Worm (Caenorhabditis elegans) whole organism, L4 larva: ENCODE data around the gene C17B7.14.

Experiments used
- F37D6.2 ChIP-seq: sonication (generic microtip); optimal IDR thresholded peaks from 2 replicates; lab custom pipeline; 2016; ENCODE audit warnings: mild to moderate bottlenecking, missing genetic modification characterization, missing compliant biosample characterization
- Y48G9A.11 ChIP-seq: fragments of 200-800 bp; sonication (Bioruptor generic); IDR thresholded peaks from 2 replicates; pipeline ENCODE4 v1.3.6; 2022; ENCODE audit warnings: missing genetic modification reagents, missing genetic modification characterization, missing compliant biosample characterization
- ZK337.2 ChIP-seq: fragments of 200-800 bp; sonication (Bioruptor generic); IDR thresholded peaks from 2 replicates; pipeline ENCODE4 v1.3.6; 2022; ENCODE audit warnings: missing genetic modification reagents, missing genetic modification characterization, missing compliant biosample characterization
- ZK546.5 ChIP-seq, 2 experiments: sonication (generic microtip); optimal IDR thresholded peaks; 2 replicates each; lab custom pipeline; 2017; ENCODE audit warnings: missing biosample characterization in 2 of 2, missing genetic modification characterization in 2 of 2
- aha-1 ChIP-seq: fragments of 150-350 bp; peaks from one replicate; lab custom pipeline; 2014; ENCODE audit warnings: missing biosample characterization, missing genetic modification characterization
- arid-1 ChIP-seq: fragments of 200-800 bp; sonication (Bioruptor generic); conservative IDR thresholded peaks from 2 replicates; pipeline ENCODE4 v1.3.6; 2022; ENCODE audit warnings: missing genetic modification reagents, missing genetic modification characterization, missing compliant biosample characterization
- ceh-20 ChIP-seq: fragments of 200-800 bp; sonication (Bioruptor generic); IDR thresholded peaks from 2 replicates; pipeline ENCODE4 v1.3.6; 2022; ENCODE audit warnings: missing genetic modification reagents, missing genetic modification characterization, missing compliant biosample characterization
- ceh-62 ChIP-seq: sonication (generic microtip); optimal IDR thresholded peaks from 2 replicates; lab custom pipeline; 2017; ENCODE audit warnings: missing biosample characterization, missing genetic modification characterization
- cey-2 ChIP-seq: sonication (generic microtip); optimal IDR thresholded peaks from 3 replicates; lab custom pipeline; 2017; ENCODE audit warnings: missing genetic modification characterization, mild to moderate bottlenecking, missing compliant biosample characterization, antibody characterized with exemption, borderline replicate concordance; ENCODE audit not compliant: insufficient read depth
- ctbp-1 ChIP-seq: fragments of 200-800 bp; sonication (Bioruptor generic); IDR thresholded peaks from 2 replicates; pipeline ENCODE4 v1.3.6; 2022; ENCODE audit warnings: missing genetic modification reagents, missing genetic modification characterization, missing compliant biosample characterization
- daf-12 ChIP-seq: fragments of 150-350 bp; optimal IDR thresholded peaks from 2 replicates; lab custom pipeline; 2014; ENCODE audit warnings: missing biosample characterization, missing genetic modification reagents, missing genetic modification characterization
- daf-16 ChIP-seq, 3 experiments: sonication (generic microtip); optimal IDR thresholded peaks; 2 replicates each; lab custom pipeline; 2016 to 2017; ENCODE audit warnings: missing genetic modification characterization in 3 of 3, missing genetic modification reagents in 3 of 3, mild to moderate bottlenecking in 2 of 3, missing compliant biosample characterization in 2 of 3, missing biosample characterization in 1 of 3, moderate library complexity in 1 of 3
- dmd-6 ChIP-seq: fragments of 200-800 bp; sonication (Bioruptor generic); IDR thresholded peaks from 2 replicates; pipeline ENCODE4 v1.3.6; 2022; ENCODE audit warnings: missing genetic modification reagents, missing genetic modification characterization, missing compliant biosample characterization
- dmd-9 ChIP-seq: fragments of 200-800 bp; sonication (Bioruptor generic); IDR thresholded peaks from 2 replicates; pipeline ENCODE4 v1.3.6; 2022; ENCODE audit warnings: missing genetic modification reagents, missing genetic modification characterization, missing compliant biosample characterization
- dpl-1 ChIP-seq: fragments of 150-350 bp; optimal IDR thresholded peaks from 2 replicates; lab custom pipeline; 2014; ENCODE audit warnings: missing biosample characterization, missing genetic modification reagents, missing genetic modification characterization
- duxl-1 ChIP-seq: sonication (generic microtip); optimal IDR thresholded peaks from 2 replicates; lab custom pipeline; 2016; ENCODE audit warnings: mild to moderate bottlenecking, missing genetic modification characterization, moderate library complexity, missing compliant biosample characterization; ENCODE audit not compliant: poor library complexity
- dve-1 ChIP-seq: sonication (generic microtip); optimal IDR thresholded peaks from 2 replicates; lab custom pipeline; 2017; ENCODE audit warnings: antibody characterized with exemption, mild to moderate bottlenecking, missing genetic modification characterization, missing compliant biosample characterization; ENCODE audit not compliant: insufficient read depth
- fkh-10 ChIP-seq: fragments of 150-350 bp; optimal IDR thresholded peaks from 2 replicates; lab custom pipeline; 2014; ENCODE audit warnings: missing biosample characterization, missing genetic modification reagents, missing genetic modification characterization
- hif-1 ChIP-seq, 2 experiments: sonication (generic microtip); optimal IDR thresholded peaks; 2 replicates each; lab custom pipeline; 2016 to 2017; ENCODE audit warnings: missing compliant biosample characterization in 2 of 2, missing genetic modification characterization in 2 of 2, missing genetic modification reagents in 2 of 2, missing genotype in 2 of 2, mild to moderate bottlenecking in 1 of 2
- hlh-11 ChIP-seq: fragments of 200-800 bp; sonication (Bioruptor generic); optimal IDR thresholded peaks from 2 replicates; lab custom pipeline; 2018; ENCODE audit warnings: mild to moderate bottlenecking, missing genetic modification characterization, missing compliant biosample characterization
- hlh-30 ChIP-seq: sonication (generic microtip); optimal IDR thresholded peaks from 2 replicates; lab custom pipeline; 2017; ENCODE audit warnings: antibody characterized with exemption, mild to moderate bottlenecking, missing genetic modification characterization, missing compliant biosample characterization; ENCODE audit not compliant: insufficient read depth
- hmg-1.1 ChIP-seq: fragments of 200-800 bp; sonication (Bioruptor generic); IDR thresholded peaks from 2 replicates; pipeline ENCODE4 v1.3.6; 2022; ENCODE audit warnings: missing genetic modification reagents, missing genetic modification characterization, missing compliant biosample characterization
- lin-1 ChIP-seq: fragments of 200-800 bp; sonication (Bioruptor generic); IDR thresholded peaks from 2 replicates; pipeline ENCODE4 v1.3.6; 2022; ENCODE audit warnings: missing genetic modification reagents, missing genetic modification characterization, missing compliant biosample characterization
- lin-15B ChIP-seq: fragments of 150-350 bp; sonication (generic microtip); optimal IDR thresholded peaks from 3 replicates; lab custom pipeline; 2014; ENCODE audit warnings: missing biosample characterization, missing genetic modification characterization
- lin-29 ChIP-seq: fragments of 200-800 bp; sonication (Bioruptor generic); IDR thresholded peaks from 2 replicates; pipeline ENCODE4 v1.3.6; 2022; ENCODE audit warnings: missing genetic modification reagents, missing genetic modification characterization, missing compliant biosample characterization
- lin-39 ChIP-seq: fragments of 150-350 bp; optimal IDR thresholded peaks from 2 replicates; lab custom pipeline; 2014; ENCODE audit warnings: missing biosample characterization, missing genetic modification reagents, missing genetic modification characterization
- lsy-2 ChIP-seq, 2 experiments: fragments of 150-350 bp in 1 of 2; sonication (generic microtip) in 1 of 2; optimal IDR thresholded peaks; 2 replicates each; lab custom pipeline; 2014 to 2017; ENCODE audit warnings: missing biosample characterization in 2 of 2, missing genetic modification characterization in 2 of 2
- mdl-1 ChIP-seq, 2 experiments: fragments of 150-350 bp in 1 of 2; sonication (generic microtip) in 1 of 2; optimal IDR thresholded peaks; 2 replicates each; lab custom pipeline; 2014 to 2017; ENCODE audit warnings: missing biosample characterization in 2 of 2, missing genetic modification characterization in 2 of 2
- mes-2 ChIP-seq: sonication (generic microtip); optimal IDR thresholded peaks from 2 replicates; lab custom pipeline; 2016; ENCODE audit warnings: missing genotype, mild to moderate bottlenecking, missing genetic modification characterization, missing compliant biosample characterization; ENCODE audit not compliant: poor library complexity, severe bottlenecking
- mxl-3 ChIP-seq: fragments of 200-800 bp; sonication (Bioruptor generic); optimal IDR thresholded peaks from 2 replicates; lab custom pipeline; 2018; ENCODE audit warnings: mild to moderate bottlenecking, missing genetic modification characterization, missing compliant biosample characterization
- nhr-11 ChIP-seq: fragments of 150-350 bp; optimal IDR thresholded peaks from 2 replicates; lab custom pipeline; 2014; ENCODE audit warnings: missing biosample characterization, missing genetic modification characterization
- nhr-25 ChIP-seq: sonication (generic microtip); optimal IDR thresholded peaks from 2 replicates; lab custom pipeline; 2017; ENCODE audit warnings: missing genetic modification characterization, mild to moderate bottlenecking, missing compliant biosample characterization, antibody characterized with exemption, moderate library complexity, borderline replicate concordance; ENCODE audit not compliant: insufficient read depth
- nhr-28 ChIP-seq: fragments of 150-350 bp; optimal IDR thresholded peaks from 2 replicates; lab custom pipeline; 2014; ENCODE audit warnings: missing biosample characterization, missing genetic modification characterization
- nhr-41 ChIP-seq: fragments of 200-800 bp; sonication (Bioruptor generic); IDR thresholded peaks from 2 replicates; pipeline ENCODE4 v1.3.6; 2022; ENCODE audit warnings: missing genetic modification reagents, missing genetic modification characterization, missing compliant biosample characterization
- nhr-48 ChIP-seq: sonication (generic microtip); optimal IDR thresholded peaks from 2 replicates; lab custom pipeline; 2016; ENCODE audit warnings: mild to moderate bottlenecking, missing genetic modification characterization, missing compliant biosample characterization
- nhr-6 ChIP-seq: fragments of 150-350 bp; optimal IDR thresholded peaks from 2 replicates; lab custom pipeline; 2014; ENCODE audit warnings: missing biosample characterization, missing genetic modification characterization
- nhr-77 ChIP-seq: fragments of 150-350 bp; optimal IDR thresholded peaks from 2 replicates; lab custom pipeline; 2014; ENCODE audit warnings: missing biosample characterization, missing genetic modification characterization
- pha-4 ChIP-seq, 2 experiments: fragments of 150-350 bp in 1 of 2; fragments of 200-800 bp in 1 of 2; sonication (Bioruptor generic) in 1 of 2; IDR thresholded peaks in 1 of 2; optimal IDR thresholded peaks in 1 of 2; 2 replicates each; pipeline versions ENCODE4 v1.3.6 to Lab custom; 2014 to 2022; ENCODE audit warnings: missing genetic modification characterization in 2 of 2, missing genetic modification reagents in 2 of 2, missing biosample characterization in 1 of 2, missing compliant biosample characterization in 1 of 2
- php-3 ChIP-seq: fragments of 200-800 bp; sonication (Bioruptor generic); IDR thresholded peaks from 2 replicates; pipeline ENCODE4 v1.3.6; 2022; ENCODE audit warnings: missing genetic modification reagents, missing genetic modification characterization, missing compliant biosample characterization
- pqm-1 ChIP-seq: sonication (generic microtip); optimal IDR thresholded peaks from 2 replicates; lab custom pipeline; 2017; ENCODE audit warnings: missing biosample characterization, missing genetic modification characterization
- rbr-2 ChIP-seq: sonication (generic microtip); optimal IDR thresholded peaks from 2 replicates; lab custom pipeline; 2016; ENCODE audit warnings: missing genotype, missing genetic modification characterization, missing compliant biosample characterization
- saeg-2 ChIP-seq: fragments of 200-800 bp; sonication (Bioruptor generic); IDR thresholded peaks from 2 replicates; pipeline ENCODE4 v1.3.6; 2022; ENCODE audit warnings: missing genetic modification reagents, missing genetic modification characterization, missing compliant biosample characterization
- snpc-4 ChIP-seq: fragments of 150-350 bp; optimal IDR thresholded peaks from 2 replicates; lab custom pipeline; 2014; ENCODE audit warnings: missing biosample characterization, missing genetic modification characterization
- tra-1 ChIP-seq: fragments of 200-800 bp; sonication (Bioruptor generic); IDR thresholded peaks from 2 replicates; pipeline ENCODE4 v1.3.6; 2022; ENCODE audit warnings: missing genetic modification reagents, missing genetic modification characterization, missing compliant biosample characterization
- unc-62 ChIP-seq, 3 experiments: fragments of 150-350 bp in 1 of 3; sonication (generic microtip); optimal IDR thresholded peaks in 2 of 3; peaks in 1 of 3; 1 replicate in 1 of 3; 2 replicates in 2 of 3; lab custom pipeline; 2014 to 2017; ENCODE audit warnings: missing biosample characterization in 3 of 3, missing genetic modification characterization in 3 of 3, missing genetic modification reagents in 3 of 3, missing genotype in 1 of 3
- zip-2 ChIP-seq: fragments of 150-350 bp; optimal IDR thresholded peaks from 2 replicates; lab custom pipeline; 2014; ENCODE audit warnings: missing biosample characterization, missing genetic modification characterization

The C17B7.14 gene

ce11 chrV:3315308-3315707, 5.0 kb downstream of the C17B7.14 start, which contains the start of gene arrd-19:
Gene arrd-19 (minus strand): TSS chrV:3315516.
- peak; percentile 99 for TF ChIP-seq aha-1 (tag; lab: Kevin White, UChicago)
- TF ChIP-seq ceh-62: no peak
- peak; percentile 53 for TF ChIP-seq nhr-25 (tag; lab: Kevin White, UChicago)
- no peak for TF ChIP-seq dmd-9 (GFP tag; lab: Robert Waterston, UW)
- peak; percentile 86 for TF ChIP-seq ctbp-1
- TF ChIP-seq nhr-28 (tag; lab: Kevin White, UChicago): peak; percentile 90
- TF ChIP-seq dve-1: peak; percentile 89
- TF ChIP-seq rbr-2: peak; percentile 56
- TF ChIP-seq pqm-1 (tag; lab: Kevin White, UChicago): peak; percentile 32
- peak; percentile 89 for TF ChIP-seq lin-1 (GFP tag; lab: Robert Waterston, UW)
- peak; percentile 72 for TF ChIP-seq fkh-10 (GFP tag; lab: Kevin White, UChicago)
- TF ChIP-seq lin-39: no peak
- TF ChIP-seq ZK546.5 (tag; optimal IDR thresholded peaks at IDR 0.05; lab: Kevin White, UChicago): no peak
- TF ChIP-seq daf-16 (GFP tag; optimal IDR thresholded peaks at IDR 0.05; lab: Kevin White, UChicago): peak in 1 of 2 experiments; percentile 5
- peak; percentile 62 for TF ChIP-seq daf-16 (tag; optimal IDR thresholded peaks at IDR 0.05; lab: Kevin White, UChicago)
- TF ChIP-seq arid-1: peak; percentile 67; the same call in 1 of the 2 replicates
- peak; percentile 80; the same call in 1 of the 2 replicates for TF ChIP-seq saeg-2 (GFP tag; lab: Robert Waterston, UW)
- TF ChIP-seq lin-15B (tag; lab: Kevin White, UChicago): no peak
- TF ChIP-seq tra-1: no peak
- TF ChIP-seq lsy-2 (tag; optimal IDR thresholded peaks at IDR 0.05; lab: Kevin White, UChicago): peak; percentile 26 to 79
- TF ChIP-seq nhr-41 (GFP tag; lab: Robert Waterston, UW): no peak
- TF ChIP-seq cey-2: no peak
- peak; percentile 57 for TF ChIP-seq nhr-6 (tag; lab: Kevin White, UChicago)
- no peak for TF ChIP-seq Y48G9A.11 (GFP tag; lab: Robert Waterston, UW)
- TF ChIP-seq nhr-77 (tag; lab: Kevin White, UChicago): peak; percentile 79
- TF ChIP-seq pha-4 (GFP tag; IDR thresholded peaks at IDR 0.05; lab: Robert Waterston, UW): no peak
- peak; percentile 54 for TF ChIP-seq pha-4 (tag; optimal IDR thresholded peaks at IDR 0.05; lab: Kevin White, UChicago)
- TF ChIP-seq ZK337.2 (GFP tag; lab: Robert Waterston, UW): no peak
- TF ChIP-seq daf-12 (tag; lab: Kevin White, UChicago): no peak
- peak; percentile 41 for TF ChIP-seq F37D6.2 (tag; lab: Kevin White, UChicago)
- peak; percentile 79 for TF ChIP-seq duxl-1 (tag; lab: Kevin White, UChicago)
- peak in 1 of 2 experiments; percentile 97 for TF ChIP-seq unc-62 (GFP tag; optimal IDR thresholded peaks at IDR 0.05 in 1 of 2; lab: Kevin White, UChicago)
- no peak for TF ChIP-seq unc-62 (tag; optimal IDR thresholded peaks at IDR 0.05; lab: Kevin White, UChicago)
- no peak for TF ChIP-seq snpc-4 (tag; lab: Kevin White, UChicago)
- peak; percentile 80 for TF ChIP-seq mes-2 (tag; lab: Kevin White, UChicago)
- peak in 1 of 2 experiments; percentile 64 for TF ChIP-seq hif-1 (tag; optimal IDR thresholded peaks at IDR 0.05; lab: Kevin White, UChicago)
- TF ChIP-seq dpl-1: peak; percentile 66
- peak in 1 of 2 experiments; percentile 85 for TF ChIP-seq mdl-1 (tag; optimal IDR thresholded peaks at IDR 0.05; lab: Kevin White, UChicago)
- TF ChIP-seq hmg-1.1 (GFP tag; lab: Robert Waterston, UW): peak; percentile 93
- TF ChIP-seq dmd-6 (GFP tag; lab: Robert Waterston, UW): peak; percentile 92
- TF ChIP-seq hlh-11 (tag; lab: Kevin White, UChicago): peak; percentile 93
- peak; percentile 58 for TF ChIP-seq hlh-30 (tag; lab: Kevin White, UChicago)
- TF ChIP-seq php-3 (GFP tag; lab: Robert Waterston, UW): no peak
- peak; percentile 72 for TF ChIP-seq mxl-3 (GFP tag; lab: Kevin White, UChicago)
- TF ChIP-seq nhr-48 (tag; lab: Kevin White, UChicago): peak; percentile 90
- TF ChIP-seq nhr-11 (tag; lab: Kevin White, UChicago): peak; percentile 74
- TF ChIP-seq lin-29 (GFP tag; lab: Robert Waterston, UW): peak; percentile 58; the same call in 1 of the 2 replicates
- TF ChIP-seq ceh-20: peak; percentile 61; the same call in 1 of the 2 replicates
- TF ChIP-seq zip-2 (tag; lab: Kevin White, UChicago): peak; percentile 5
